Fruit fly (Drosophila melanogaster) whole organism, embryonic: ENCODE measurements around the gene dmrt93B.

Experiments
- Ada2b ChIP-seq: fragments of 200-800 bp; sonication (Bioruptor generic); IDR thresholded peaks from 2 replicates; pipeline ENCODE4 v1.3.6; 2022; ENCODE audit warnings: missing biosample characterization, missing genetic modification characterization
- CG10147 ChIP-seq: fragments of 200-800 bp; sonication (Bioruptor generic); optimal IDR thresholded peaks from 2 replicates; lab custom pipeline; 2019; ENCODE audit warnings: missing biosample characterization, mild to moderate bottlenecking, missing genetic modification characterization, moderate library complexity
- CG1024 ChIP-seq: fragments of 200-800 bp; sonication (Bioruptor generic); IDR thresholded peaks from 2 replicates; pipeline ENCODE4 v1.3.6; 2022; ENCODE audit warnings: missing biosample characterization, missing genetic modification characterization
- CG10565 ChIP-seq: fragments of 200-800 bp; sonication (Bioruptor generic); optimal IDR thresholded peaks from 3 replicates; lab custom pipeline; 2016; ENCODE audit warnings: missing biosample characterization, mild to moderate bottlenecking, missing genetic modification characterization
- CG12769 ChIP-seq: fragments of 200-800 bp; sonication (Bioruptor generic); optimal IDR thresholded peaks from 2 replicates; lab custom pipeline; 2019; ENCODE audit warnings: missing biosample characterization, mild to moderate bottlenecking, missing genetic modification characterization, moderate library complexity
- CG14965 ChIP-seq: fragments of 200-800 bp; sonication (Bioruptor generic); optimal IDR thresholded peaks from 2 replicates; lab custom pipeline; 2016; ENCODE audit warnings: missing biosample characterization, missing genetic modification characterization, borderline replicate concordance
- CG16815 ChIP-seq: fragments of 200-800 bp; sonication (Bioruptor generic); optimal IDR thresholded peaks from 3 replicates; lab custom pipeline; 2017; ENCODE audit warnings: missing biosample characterization, mild to moderate bottlenecking, missing genetic modification characterization
- CG18599 ChIP-seq: fragments of 200-800 bp; sonication (Bioruptor generic); optimal IDR thresholded peaks from 3 replicates; lab custom pipeline; 2017; ENCODE audit warnings: missing biosample characterization, missing genetic modification characterization, mild to moderate bottlenecking, moderate library complexity, missing genetic modification reagents
- CG2116 ChIP-seq: fragments of 200-800 bp; sonication (Bioruptor generic); optimal IDR thresholded peaks from 3 replicates; lab custom pipeline; 2018; ENCODE audit warnings: missing biosample characterization, mild to moderate bottlenecking, missing genetic modification characterization
- CG2889 ChIP-seq: fragments of 200-800 bp; sonication (Bioruptor generic); IDR thresholded peaks from 3 replicates; pipeline ENCODE4 v1.3.6; 2022; ENCODE audit warnings: missing biosample characterization, missing genetic modification characterization
- CG3163 ChIP-seq: fragments of 200-800 bp; sonication (Bioruptor generic); optimal IDR thresholded peaks from 3 replicates; lab custom pipeline; 2016; ENCODE audit warnings: missing biosample characterization, missing genetic modification characterization
- CG4404 ChIP-seq: fragments of 200-800 bp; sonication (Bioruptor generic); IDR thresholded peaks from 2 replicates; pipeline ENCODE4 v1.3.6; 2022; ENCODE audit warnings: missing biosample characterization, missing genetic modification characterization
- CG4617 ChIP-seq: fragments of 200-800 bp; sonication (Bioruptor generic); optimal IDR thresholded peaks from 3 replicates; lab custom pipeline; 2016; ENCODE audit warnings: missing biosample characterization, missing genetic modification characterization, borderline replicate concordance
- CG7372 ChIP-seq: fragments of 200-800 bp; sonication (Bioruptor generic); IDR thresholded peaks from 2 replicates; pipeline ENCODE4 v1.3.6; 2022; ENCODE audit warnings: missing biosample characterization, missing genetic modification characterization
- CG7556 ChIP-seq: fragments of 200-800 bp; sonication (Bioruptor generic); optimal IDR thresholded peaks from 2 replicates; lab custom pipeline; 2017; ENCODE audit warnings: missing biosample characterization, mild to moderate bottlenecking, missing genetic modification characterization
- CG7963 ChIP-seq: fragments of 200-800 bp; sonication (Bioruptor generic); IDR thresholded peaks from 3 replicates; pipeline ENCODE4 v1.3.6; 2022; ENCODE audit warnings: missing biosample characterization, missing genetic modification characterization; ENCODE audit not compliant: partially characterized antibody
- CG9609 ChIP-seq: fragments of 200-800 bp; sonication (Bioruptor generic); optimal IDR thresholded peaks from 3 replicates; lab custom pipeline; 2016; ENCODE audit warnings: missing biosample characterization, missing genetic modification characterization
- CTCF ChIP-seq: fragments of 200-800 bp; sonication (Bioruptor generic); optimal IDR thresholded peaks from 2 replicates; lab custom pipeline; 2017; ENCODE audit warnings: missing biosample characterization, mild to moderate bottlenecking, missing genetic modification characterization, moderate library complexity
- Dp ChIP-seq: fragments of 200-800 bp; sonication (Bioruptor generic); optimal IDR thresholded peaks from 2 replicates; lab custom pipeline; 2018; ENCODE audit warnings: missing biosample characterization, mild to moderate bottlenecking, missing genetic modification characterization, moderate library complexity
- Elba2 ChIP-seq: fragments of 200-800 bp; sonication (Bioruptor generic); optimal IDR thresholded peaks from 3 replicates; lab custom pipeline; 2016; ENCODE audit warnings: missing biosample characterization, missing genetic modification characterization
- Ets65A ChIP-seq: fragments of 200-800 bp; sonication (Bioruptor generic); peaks from one replicate; lab custom pipeline; 2016; ENCODE audit warnings: missing biosample characterization, missing genetic modification characterization
- Fer3 ChIP-seq: fragments of 200-800 bp; sonication (Bioruptor generic); optimal IDR thresholded peaks from 2 replicates; lab custom pipeline; 2018; ENCODE audit warnings: missing biosample characterization, mild to moderate bottlenecking, missing genetic modification characterization, moderate library complexity
- H2.0 ChIP-seq: fragments of 200-800 bp; sonication (Bioruptor generic); IDR thresholded peaks from 2 replicates; pipeline ENCODE4 v1.3.6; 2022; ENCODE audit warnings: missing biosample characterization, missing genetic modification characterization
- Mrtf ChIP-seq: fragments of 200-800 bp; sonication (Bioruptor generic); IDR thresholded peaks from 3 replicates; pipeline ENCODE4 v1.3.6; 2022; ENCODE audit warnings: missing biosample characterization, missing genetic modification characterization
- Rfx ChIP-seq: fragments of 200-800 bp; sonication (Bioruptor generic); IDR thresholded peaks from 2 replicates; pipeline ENCODE4 v1.3.6; 2022; ENCODE audit warnings: missing biosample characterization, missing genetic modification characterization
- Taf1 ChIP-seq: fragments of 200-800 bp; sonication (Bioruptor generic); IDR thresholded peaks from 2 replicates; pipeline ENCODE4 v1.3.6; 2022; ENCODE audit warnings: missing biosample characterization, missing genetic modification characterization
- az2 ChIP-seq: fragments of 200-800 bp; sonication (Bioruptor generic); optimal IDR thresholded peaks from 3 replicates; lab custom pipeline; 2016; ENCODE audit warnings: missing biosample characterization, missing genetic modification characterization
- chinmo ChIP-seq: fragments of 200-800 bp; sonication (Bioruptor generic); IDR thresholded peaks from 4 replicates; pipeline ENCODE4 v1.3.6; 2022; ENCODE audit warnings: missing biosample characterization, missing genetic modification characterization; ENCODE audit not compliant: partially characterized antibody
- crc ChIP-seq: fragments of 200-800 bp; sonication (Bioruptor generic); optimal IDR thresholded peaks from 2 replicates; lab custom pipeline; 2016; ENCODE audit warnings: missing biosample characterization, missing genetic modification characterization
- crol ChIP-seq: fragments of 200-800 bp; sonication (Bioruptor generic); IDR thresholded peaks from 2 replicates; pipeline ENCODE4 v1.3.6; 2022; ENCODE audit warnings: missing biosample characterization, missing genetic modification characterization
- dan ChIP-seq: fragments of 200-800 bp; sonication (Bioruptor generic); IDR thresholded peaks from 2 replicates; pipeline ENCODE4 v1.3.6; 2022; ENCODE audit warnings: missing biosample characterization, missing genetic modification characterization
- fd96Cb ChIP-seq: fragments of 200-800 bp; sonication (Bioruptor generic); optimal IDR thresholded peaks from 2 replicates; lab custom pipeline; 2018; ENCODE audit warnings: missing biosample characterization, mild to moderate bottlenecking, missing genetic modification characterization, moderate library complexity
- gem ChIP-seq: fragments of 200-800 bp; sonication (Bioruptor generic); optimal IDR thresholded peaks from 2 replicates; lab custom pipeline; 2019; ENCODE audit warnings: missing biosample characterization, mild to moderate bottlenecking, missing genetic modification characterization, moderate library complexity
- gsb-n ChIP-seq: fragments of 200-800 bp; sonication (Bioruptor generic); optimal IDR thresholded peaks from 3 replicates; lab custom pipeline; 2018; ENCODE audit warnings: missing biosample characterization, mild to moderate bottlenecking, missing genetic modification characterization
- lbe ChIP-seq: fragments of 200-800 bp; sonication (Bioruptor generic); optimal IDR thresholded peaks from 2 replicates; lab custom pipeline; 2016; ENCODE audit warnings: missing biosample characterization, mild to moderate bottlenecking, missing genetic modification characterization
- lilli ChIP-seq: fragments of 200-800 bp; sonication (Bioruptor generic); optimal IDR thresholded peaks from 3 replicates; lab custom pipeline; 2016; ENCODE audit warnings: missing biosample characterization, missing genetic modification characterization
- pho ChIP-seq: fragments of 200-800 bp; sonication (Bioruptor generic); optimal IDR thresholded peaks from 2 replicates; lab custom pipeline; 2016; ENCODE audit warnings: missing biosample characterization, missing genetic modification characterization
- pum ChIP-seq: fragments of 200-800 bp; sonication (Bioruptor generic); optimal IDR thresholded peaks from 2 replicates; lab custom pipeline; 2016; ENCODE audit warnings: missing biosample characterization, missing genetic modification characterization
- pzg ChIP-seq: fragments of 200-800 bp; sonication (Bioruptor generic); optimal IDR thresholded peaks from 3 replicates; lab custom pipeline; 2018; ENCODE audit warnings: missing biosample characterization, mild to moderate bottlenecking, missing genetic modification characterization, moderate library complexity
- scrt ChIP-seq: fragments of 200-800 bp; sonication (Bioruptor generic); optimal IDR thresholded peaks from 2 replicates; lab custom pipeline; 2018; ENCODE audit warnings: missing biosample characterization, mild to moderate bottlenecking, missing genetic modification characterization, moderate library complexity
- sisA ChIP-seq: fragments of 200-800 bp; sonication (Bioruptor generic); IDR thresholded peaks from 2 replicates; pipeline ENCODE4 v1.3.6; 2022; ENCODE audit warnings: missing biosample characterization, missing genetic modification characterization
- sna ChIP-seq: fragments of 200-800 bp; sonication (Bioruptor generic); IDR thresholded peaks from 2 replicates; pipeline ENCODE4 v1.3.6; 2022; ENCODE audit warnings: missing biosample characterization, missing genetic modification characterization; ENCODE audit not compliant: partially characterized antibody

The dmrt93B gene

dm6 chr3R:21118784-21119183 is 45.0 kb downstream of the dmrt93B start, which contains the start of gene Bdbt (continued):
- TF ChIP-seq Ada2b (GFP tag; lab: Robert Waterston, UW) = 0 out of 2 replicates have a peak, but pooled peaks have one; percentile 38
- TF ChIP-seq fd96Cb (tag; lab: Kevin White, UChicago) = peak; percentile 21
- no peak for TF ChIP-seq CG18599 (GFP tag; lab: Kevin White, UChicago)
- peak; percentile 83 for TF ChIP-seq pzg
- TF ChIP-seq CG7556 (GFP tag; lab: Kevin White, UChicago) = no peak
- TF ChIP-seq Dp = peak; percentile 39
- peak; percentile 25; the same call in 1 of the 2 replicates for TF ChIP-seq Rfx (GFP tag; lab: Robert Waterston, UW)
- peak; percentile 11; the same call in 1 of the 2 replicates for TF ChIP-seq H2.0 (GFP tag; lab: Robert Waterston, UW)
- TF ChIP-seq chinmo (GFP tag; lab: Robert Waterston, UW) = peak; percentile 90
- no peak for TF ChIP-seq dan (GFP tag; lab: Robert Waterston, UW)
- no peak for TF ChIP-seq CTCF (GFP tag; lab: Kevin White, UChicago)
- no peak for TF ChIP-seq scrt (GFP tag; lab: Kevin White, UChicago)
- peak; percentile 67 for TF ChIP-seq sna (GFP tag; lab: Robert Waterston, UW)
- TF ChIP-seq CG10565 (GFP tag; lab: Kevin White, UChicago) = no peak
- TF ChIP-seq az2 (GFP tag; lab: Kevin White, UChicago) = no peak
- no peak for TF ChIP-seq CG14965
- peak; percentile 38 for TF ChIP-seq pho
- TF ChIP-seq Ets65A (GFP tag; lab: Kevin White, UChicago) = peak; percentile 32
- no peak for TF ChIP-seq gem (tag; lab: Kevin White, UChicago)
- no peak for TF ChIP-seq CG1024
- TF ChIP-seq Elba2 = peak; percentile 40
- peak; percentile 25 for TF ChIP-seq Fer3 (tag; lab: Kevin White, UChicago)
- TF ChIP-seq CG2116 = no peak
- no peak for TF ChIP-seq Mrtf (GFP tag; lab: Robert Waterston, UW)
- peak; percentile 1 for TF ChIP-seq CG16815 (GFP tag; lab: Kevin White, UChicago)
- TF ChIP-seq CG7963 (GFP tag; lab: Robert Waterston, UW) = peak; percentile 96
- no peak for TF ChIP-seq CG7372 (GFP tag; lab: Robert Waterston, UW)
- TF ChIP-seq crc = no peak
- no peak for TF ChIP-seq CG4404 (GFP tag; lab: Robert Waterston, UW)
- TF ChIP-seq CG2889 (GFP tag; lab: Robert Waterston, UW) = no peak
- peak; percentile 21 for TF ChIP-seq CG9609 (GFP tag; lab: Kevin White, UChicago)
- no peak for TF ChIP-seq CG12769 (tag; lab: Kevin White, UChicago)
- no peak for TF ChIP-seq lbe (GFP tag; lab: Kevin White, UChicago)
- TF ChIP-seq CG4617 = no peak
- TF ChIP-seq CG10147 (GFP tag; lab: Kevin White, UChicago) = no peak
- TF ChIP-seq pum = peak; percentile 4
- TF ChIP-seq sisA (GFP tag; lab: Robert Waterston, UW) = no peak
- TF ChIP-seq CG3163 = no peak
- peak; percentile 65 for TF ChIP-seq lilli (GFP tag; lab: Kevin White, UChicago)

- TF ChIP-seq Taf1 = no peak
- peak; percentile 58 for TF ChIP-seq crol (GFP tag; lab: Robert Waterston, UW)
- TF ChIP-seq chinmo (GFP tag; lab: Robert Waterston, UW) = 0 out of 4 replicates have a peak, but pooled peaks have one; percentile 58
- TF ChIP-seq gsb-n (tag; lab: Kevin White, UChicago) = peak; percentile 35
- TF ChIP-seq, all 482 proteins: peak for 3
Observed at dm6 chr3R:21124225-21124624, 50.4 kb downstream of the dmrt93B start.
